Worm (Caenorhabditis elegans) whole organism, L2 larva: ENCODE data around the gene vha-4.

ENCODE experiments used
- R02D3.7 ChIP-seq: fragments of 150-350 bp; optimal IDR thresholded peaks from 2 replicates; lab custom pipeline; 2014; ENCODE audit warnings: missing biosample characterization, missing genetic modification characterization
- ama-1 ChIP-seq: fragments of 150-350 bp; optimal IDR thresholded peaks from 2 replicates; lab custom pipeline; 2018; ENCODE audit warnings: inconsistent platforms
- fos-1 ChIP-seq: fragments of 150-350 bp; optimal IDR thresholded peaks from 2 replicates; lab custom pipeline; 2014; ENCODE audit warnings: missing biosample characterization, missing genetic modification characterization
- nhr-10 ChIP-seq: sonication (generic microtip); optimal IDR thresholded peaks from 2 replicates; lab custom pipeline; 2017; ENCODE audit warnings: missing biosample characterization, missing genetic modification characterization
- nhr-11 ChIP-seq: fragments of 150-350 bp; optimal IDR thresholded peaks from 2 replicates; lab custom pipeline; 2014; ENCODE audit warnings: missing biosample characterization, missing genetic modification characterization
- sma-3 ChIP-seq: sonication (generic microtip); optimal IDR thresholded peaks from 2 replicates; lab custom pipeline; 2016; ENCODE audit warnings: missing genetic modification reagents, missing genetic modification characterization, missing compliant biosample characterization

- TF ChIP-seq ama-1 (lab: Kevin White, UChicago) (no peak), nhr-10 (tag; lab: Kevin White, UChicago) (no peak), R02D3.7 (tag; lab: Kevin White, UChicago) (no peak), nhr-11 (no peak), fos-1 (tag; lab: Kevin White, UChicago) (no peak), sma-3 (GFP tag; lab: Kevin White, UChicago) (no peak)
These were observed 49.5 kb upstream of the vha-4 start, which contains the start of gene spv-1 for ce11 chrII:7928600-7928999.
